Fruit fly (Drosophila melanogaster): ENCODE data around the gene Ranbp21.

Ranbp21 gene

dm6 chrX:19694792-19695558, 42.9 kb upstream of the Ranbp21 start, which contains the start of gene CG14229 (continued):
- TF ChIP-seq lilli (GFP tag; optimal IDR thresholded peaks at IDR 0.05) (peak; percentile 26), Nf-YC (tag; optimal IDR thresholded peaks at IDR 0.05) (peak; percentile 14), CG32772 (GFP tag; IDR thresholded peaks at IDR 0.05) (0 out of 2 replicates have a peak, but pooled peaks have one; percentile 17), vvl (GFP tag; IDR thresholded peaks at IDR 0.05) (peak; percentile 23; the same call in 1 of the 2 replicates), CG18476 (GFP tag; optimal IDR thresholded peaks at IDR 0.05) (no peak), CG6175 (GFP tag; IDR thresholded peaks at IDR 0.05) (no peak), CG30020 (tag; optimal IDR thresholded peaks at IDR 0.05) (no peak), sisA (GFP tag; IDR thresholded peaks at IDR 0.05) (peak; percentile 44), CG11247 (GFP tag; IDR thresholded peaks at IDR 0.05) (no peak), al (GFP tag; IDR thresholded peaks at IDR 0.05) (peak; percentile 27; the same call in 1 of the 2 replicates), CG16779 (GFP tag; IDR thresholded peaks at IDR 0.05) (no peak), CG30403 (GFP tag; optimal IDR thresholded peaks at IDR 0.05) (peak; percentile 23), HLHmδ (GFP tag; optimal IDR thresholded peaks at IDR 0.05) (no peak), CG3995 (GFP tag; optimal IDR thresholded peaks at IDR 0.05) (peak; percentile 78), Nf-YA (GFP tag; IDR thresholded peaks at IDR 0.05) (no peak), sima (GFP tag; optimal IDR thresholded peaks at IDR 0.05) (no peak), pzg (GFP tag; optimal IDR thresholded peaks at IDR 0.05) (peak; percentile 44), CG2712 (tag; optimal IDR thresholded peaks at IDR 0.05) (peak; percentile 8), Sox102F (GFP tag; optimal IDR thresholded peaks at IDR 0.05) (peak; percentile 10), CG7745 (tag; optimal IDR thresholded peaks at IDR 0.05) (no peak), sd (tag; optimal IDR thresholded peaks at IDR 0.05) (no peak), dati (GFP tag; IDR thresholded peaks at IDR 0.05) (no peak), ftz-f1 (GFP tag; optimal IDR thresholded peaks at IDR 0.05) (no peak), esg (GFP tag; conservative IDR thresholded peaks at IDR 0.05) (no peak), Bgb (GFP tag; IDR thresholded peaks at IDR 0.05; ENCODE audit: partially characterized antibody) (no peak), CG11085 (GFP tag; IDR thresholded peaks at IDR 0.05) (no peak), CG4424 (GFP tag; optimal IDR thresholded peaks at IDR 0.05) (no peak), CG2889 (GFP tag; IDR thresholded peaks at IDR 0.05) (no peak), Scr (GFP tag; IDR thresholded peaks at IDR 0.05; ENCODE audit: partially characterized antibody) (peak; percentile 37; the same call in 1 of the 2 replicates), az2 (GFP tag; optimal IDR thresholded peaks at IDR 0.05) (no peak), CG8765 (GFP tag; IDR thresholded peaks at IDR 0.05) (no peak), Ravus (GFP tag; IDR thresholded peaks at IDR 0.05) (no peak), lov (optimal IDR thresholded peaks at IDR 0.05) (no peak), lov (GFP tag; IDR thresholded peaks at IDR 0.05) (no peak), Dbx (GFP tag; IDR thresholded peaks at IDR 0.05) (no peak), Xrp1 (GFP tag; IDR thresholded peaks at IDR 0.05) (peak; percentile 59), Oaz (GFP tag; IDR thresholded peaks at IDR 0.05) (no peak), CG17385 (GFP tag; optimal IDR thresholded peaks at IDR 0.05) (no peak), slbo (GFP tag; IDR thresholded peaks at IDR 0.05) (peak; percentile 38), CG3065 (GFP tag; optimal IDR thresholded peaks at IDR 0.05) (no peak), Tbp (GFP tag; optimal IDR thresholded peaks at IDR 0.05) (no peak), gsb-n (tag; optimal IDR thresholded peaks at IDR 0.05) (no peak), MTF-1 (GFP tag; optimal IDR thresholded peaks at IDR 0.05; ENCODE audit: borderline replicate concordance) (no peak), CG13424 (tag; optimal IDR thresholded peaks at IDR 0.05) (no peak), mld (GFP tag; IDR thresholded peaks at IDR 0.05; ENCODE audit: partially characterized antibody) (no peak), CG8944 (GFP tag; optimal IDR thresholded peaks at IDR 0.05) (no peak), CkIIα-i1 (GFP tag; IDR thresholded peaks at IDR 0.05) (no peak), Taf1 (GFP tag; IDR thresholded peaks at IDR 0.05) (no peak), hth (optimal IDR thresholded peaks at IDR 0.05) (no peak), CG3163 (GFP tag; optimal IDR thresholded peaks at IDR 0.05) (no peak), trh (GFP tag; optimal IDR thresholded peaks at IDR 0.05) (no peak)

All from whole organism, embryonic.